Fruit fly (Drosophila melanogaster) whole organism, embryonic: ENCODE measurements around the gene CG43346.

Experiments
- Bdp1 ChIP-seq: fragments of 200-800 bp; sonication (Bioruptor generic); optimal IDR thresholded peaks from 3 replicates; lab custom pipeline; 2016; ENCODE audit warnings: missing biosample characterization, missing genetic modification characterization
- CG10209 ChIP-seq: fragments of 200-800 bp; sonication (Bioruptor generic); optimal IDR thresholded peaks from 3 replicates; lab custom pipeline; 2017; ENCODE audit warnings: missing biosample characterization, mild to moderate bottlenecking, missing genetic modification characterization, missing genetic modification reagents
- CG10565 ChIP-seq: fragments of 200-800 bp; sonication (Bioruptor generic); optimal IDR thresholded peaks from 3 replicates; lab custom pipeline; 2016; ENCODE audit warnings: missing biosample characterization, mild to moderate bottlenecking, missing genetic modification characterization
- CG10979 ChIP-seq: fragments of 200-800 bp; sonication (Bioruptor generic); optimal IDR thresholded peaks from 2 replicates; lab custom pipeline; 2018; ENCODE audit warnings: missing biosample characterization, mild to moderate bottlenecking, missing genetic modification characterization, moderate library complexity
- CG11093 ChIP-seq: fragments of 200-800 bp; sonication (Bioruptor generic); IDR thresholded peaks from 3 replicates; pipeline ENCODE4 v1.3.6; 2022; ENCODE audit warnings: missing biosample characterization, missing genetic modification characterization
- CG11696 ChIP-seq: fragments of 200-800 bp; sonication (Bioruptor generic); IDR thresholded peaks from 2 replicates; pipeline ENCODE4 v1.3.6; 2022; ENCODE audit warnings: missing biosample characterization, missing genetic modification characterization
- CG11723 ChIP-seq: fragments of 200-800 bp; sonication (Bioruptor generic); optimal IDR thresholded peaks from 2 replicates; lab custom pipeline; 2017; ENCODE audit warnings: missing biosample characterization, mild to moderate bottlenecking, missing genetic modification characterization
- CG12104 ChIP-seq: fragments of 200-800 bp; sonication (Bioruptor generic); optimal IDR thresholded peaks from 3 replicates; lab custom pipeline; 2016; ENCODE audit warnings: missing biosample characterization, missing genetic modification characterization
- CG14965 ChIP-seq: fragments of 200-800 bp; sonication (Bioruptor generic); optimal IDR thresholded peaks from 2 replicates; lab custom pipeline; 2016; ENCODE audit warnings: missing biosample characterization, missing genetic modification characterization, borderline replicate concordance
- CG15696 ChIP-seq: fragments of 200-800 bp; sonication (Bioruptor generic); optimal IDR thresholded peaks from 2 replicates; lab custom pipeline; 2019; ENCODE audit warnings: missing biosample characterization, mild to moderate bottlenecking, missing genetic modification characterization, moderate library complexity
- CG16813 ChIP-seq: fragments of 200-800 bp; sonication (Bioruptor generic); IDR thresholded peaks from 3 replicates; pipeline ENCODE4 v1.3.6; 2022; ENCODE audit warnings: missing biosample characterization, missing genetic modification characterization; ENCODE audit not compliant: partially characterized antibody
- CG2129 ChIP-seq: fragments of 200-800 bp; sonication (Bioruptor generic); IDR thresholded peaks from 2 replicates; pipeline ENCODE4 v1.3.6; 2022; ENCODE audit warnings: missing biosample characterization, missing genetic modification characterization; ENCODE audit not compliant: partially characterized antibody
- CG30403 ChIP-seq: fragments of 200-800 bp; sonication (Bioruptor generic); optimal IDR thresholded peaks from 3 replicates; lab custom pipeline; 2016; ENCODE audit warnings: missing biosample characterization, missing genetic modification characterization
- CG3163 ChIP-seq: fragments of 200-800 bp; sonication (Bioruptor generic); optimal IDR thresholded peaks from 3 replicates; lab custom pipeline; 2016; ENCODE audit warnings: missing biosample characterization, missing genetic modification characterization
- CG34224 ChIP-seq: fragments of 200-800 bp; sonication (Bioruptor generic); IDR thresholded peaks from 3 replicates; pipeline ENCODE4 v1.3.6; 2022; ENCODE audit warnings: missing biosample characterization, missing genetic modification characterization; ENCODE audit not compliant: partially characterized antibody
- CG6654 ChIP-seq: fragments of 200-800 bp; sonication (Bioruptor generic); optimal IDR thresholded peaks from 2 replicates; lab custom pipeline; 2017; ENCODE audit warnings: missing biosample characterization, mild to moderate bottlenecking, missing genetic modification characterization
- CG7271 ChIP-seq: fragments of 200-800 bp; sonication (Bioruptor generic); optimal IDR thresholded peaks from 2 replicates; lab custom pipeline; 2018; ENCODE audit warnings: missing biosample characterization, mild to moderate bottlenecking, missing genetic modification characterization, moderate library complexity
- CG7786 ChIP-seq: fragments of 200-800 bp; sonication (Bioruptor generic); optimal IDR thresholded peaks from 2 replicates; lab custom pipeline; 2016; ENCODE audit warnings: missing biosample characterization, missing genetic modification characterization
- D19A ChIP-seq: fragments of 200-800 bp; optimal IDR thresholded peaks from 3 replicates; lab custom pipeline; 2019; ENCODE audit warnings: missing biosample characterization, mild to moderate bottlenecking, missing genetic modification characterization, moderate library complexity
- D19B ChIP-seq: fragments of 200-800 bp; sonication (Bioruptor generic); optimal IDR thresholded peaks from 2 replicates; lab custom pipeline; 2017; ENCODE audit warnings: missing biosample characterization, mild to moderate bottlenecking, missing genetic modification characterization
- Dbx ChIP-seq: fragments of 200-800 bp; sonication (Bioruptor generic); IDR thresholded peaks from 3 replicates; pipeline ENCODE4 v1.3.6; 2022; ENCODE audit warnings: missing biosample characterization, missing genetic modification characterization
- Dek ChIP-seq: fragments of 200-800 bp; sonication (Bioruptor generic); optimal IDR thresholded peaks from 3 replicates; lab custom pipeline; 2019; ENCODE audit warnings: missing biosample characterization, mild to moderate bottlenecking, missing genetic modification characterization, moderate library complexity
- Fer3 ChIP-seq: fragments of 200-800 bp; sonication (Bioruptor generic); optimal IDR thresholded peaks from 2 replicates; lab custom pipeline; 2018; ENCODE audit warnings: missing biosample characterization, mild to moderate bottlenecking, missing genetic modification characterization, moderate library complexity
- H15 ChIP-seq: fragments of 200-800 bp; sonication (Bioruptor generic); IDR thresholded peaks from 3 replicates; pipeline ENCODE4 v1.3.6; 2022; ENCODE audit warnings: missing biosample characterization, missing genetic modification characterization
- HLHmδ ChIP-seq: fragments of 200-800 bp; sonication (Bioruptor generic); optimal IDR thresholded peaks from 2 replicates; lab custom pipeline; 2018; ENCODE audit warnings: missing biosample characterization, mild to moderate bottlenecking, missing genetic modification characterization, moderate library complexity
- MTF-1 ChIP-seq: fragments of 200-800 bp; sonication (Bioruptor generic); optimal IDR thresholded peaks from 2 replicates; lab custom pipeline; 2018; ENCODE audit warnings: missing biosample characterization, mild to moderate bottlenecking, missing genetic modification characterization, borderline replicate concordance
- Med ChIP-seq: fragments of 200-800 bp; sonication (Bioruptor generic); peaks from one replicate; lab custom pipeline; 2016; ENCODE audit warnings: missing biosample characterization, missing genetic modification characterization, mild to moderate bottlenecking, inconsistent platforms, moderate library complexity
- NK7.1 ChIP-seq: fragments of 200-800 bp; sonication (Bioruptor generic); optimal IDR thresholded peaks from 3 replicates; lab custom pipeline; 2016; ENCODE audit warnings: missing biosample characterization, missing genetic modification characterization
- Nf-YB ChIP-seq: fragments of 200-800 bp; sonication (Bioruptor generic); optimal IDR thresholded peaks from 3 replicates; lab custom pipeline; 2019; ENCODE audit warnings: missing biosample characterization, mild to moderate bottlenecking, missing genetic modification characterization, moderate library complexity
- Oaz ChIP-seq: fragments of 200-800 bp; sonication (Bioruptor generic); IDR thresholded peaks from 2 replicates; pipeline ENCODE4 v1.3.6; 2022; ENCODE audit warnings: missing biosample characterization, missing genetic modification characterization
- amos ChIP-seq: fragments of 200-800 bp; sonication (Bioruptor generic); IDR thresholded peaks from 2 replicates; pipeline ENCODE4 v1.3.6; 2022; ENCODE audit warnings: missing biosample characterization, missing genetic modification characterization; ENCODE audit not compliant: partially characterized antibody
- ara ChIP-seq: fragments of 200-800 bp; sonication (Bioruptor generic); IDR thresholded peaks from 2 replicates; pipeline ENCODE4 v1.3.6; 2022; ENCODE audit warnings: missing biosample characterization, missing genetic modification characterization
- da ChIP-seq: fragments of 200-800 bp; sonication (Bioruptor generic); optimal IDR thresholded peaks from 2 replicates; lab custom pipeline; 2016; ENCODE audit warnings: missing biosample characterization, missing genetic modification characterization
- dpn ChIP-seq, 2 experiments: fragments of 200-800 bp; sonication (Bioruptor generic); optimal IDR thresholded peaks; 3 replicates each; lab custom pipeline; 2016; ENCODE audit warnings: missing biosample characterization in 2 of 2, missing genetic modification characterization in 2 of 2
- ftz-f1 ChIP-seq: fragments of 200-800 bp; sonication (Bioruptor generic); optimal IDR thresholded peaks from 2 replicates; lab custom pipeline; 2016; ENCODE audit warnings: missing biosample characterization, missing genetic modification characterization
- fu2 ChIP-seq: fragments of 200-800 bp; sonication (Bioruptor generic); optimal IDR thresholded peaks from 2 replicates; lab custom pipeline; 2016; ENCODE audit warnings: missing biosample characterization, missing genetic modification characterization
- gro ChIP-seq: fragments of 200-800 bp; sonication (Bioruptor generic); optimal IDR thresholded peaks from 2 replicates; lab custom pipeline; 2016; ENCODE audit warnings: missing biosample characterization, missing genetic modification characterization
- gsb ChIP-seq: fragments of 200-800 bp; sonication (Bioruptor generic); IDR thresholded peaks from 2 replicates; pipeline ENCODE4 v1.3.6; 2022; ENCODE audit warnings: missing biosample characterization, missing genetic modification characterization
- h ChIP-seq: fragments of >200 bp; optimal IDR thresholded peaks from 2 replicates; lab custom pipeline; 2017
- hb ChIP-seq: fragments of 200-800 bp; sonication (Bioruptor generic); IDR thresholded peaks from 3 replicates; pipeline ENCODE4 v1.3.6; 2022; ENCODE audit warnings: missing biosample characterization, missing genetic modification characterization; ENCODE audit not compliant: partially characterized antibody
- knrl ChIP-seq: fragments of 200-800 bp; sonication (Bioruptor generic); IDR thresholded peaks from 3 replicates; pipeline ENCODE4 v1.3.6; 2022; ENCODE audit warnings: missing biosample characterization, missing genetic modification characterization; ENCODE audit not compliant: partially characterized antibody
- lbe ChIP-seq: fragments of 200-800 bp; sonication (Bioruptor generic); optimal IDR thresholded peaks from 2 replicates; lab custom pipeline; 2016; ENCODE audit warnings: missing biosample characterization, mild to moderate bottlenecking, missing genetic modification characterization
- nau ChIP-seq: fragments of 200-800 bp; sonication (Bioruptor generic); optimal IDR thresholded peaks from 3 replicates; lab custom pipeline; 2017; ENCODE audit warnings: missing biosample characterization, mild to moderate bottlenecking, missing genetic modification characterization, missing genetic modification reagents
- peb ChIP-seq: fragments of 200-800 bp; sonication (Bioruptor generic); IDR thresholded peaks from 2 replicates; pipeline ENCODE4 v1.3.6; 2022; ENCODE audit warnings: missing biosample characterization, missing genetic modification characterization
- pnt ChIP-seq: fragments of 200-800 bp; sonication (Bioruptor generic); optimal IDR thresholded peaks from 3 replicates; lab custom pipeline; 2016; ENCODE audit warnings: missing biosample characterization, missing genetic modification characterization
- scrt ChIP-seq: fragments of 200-800 bp; sonication (Bioruptor generic); optimal IDR thresholded peaks from 2 replicates; lab custom pipeline; 2018; ENCODE audit warnings: missing biosample characterization, mild to moderate bottlenecking, missing genetic modification characterization, moderate library complexity
- seq ChIP-seq: fragments of 200-800 bp; sonication (Bioruptor generic); IDR thresholded peaks from 2 replicates; pipeline ENCODE4 v1.3.6; 2022; ENCODE audit warnings: missing biosample characterization, missing genetic modification characterization
- slou ChIP-seq: fragments of 200-800 bp; sonication (Bioruptor generic); optimal IDR thresholded peaks from 3 replicates; lab custom pipeline; 2016; ENCODE audit warnings: missing biosample characterization, missing genetic modification characterization
- tna ChIP-seq: fragments of 200-800 bp; sonication (Bioruptor generic); IDR thresholded peaks from 2 replicates; pipeline ENCODE4 v1.3.6; 2022; ENCODE audit warnings: missing biosample characterization, missing genetic modification characterization; ENCODE audit not compliant: partially characterized antibody
- tup ChIP-seq: fragments of 200-800 bp; sonication (Bioruptor generic); optimal IDR thresholded peaks from 2 replicates; lab custom pipeline; 2016; ENCODE audit warnings: missing biosample characterization, mild to moderate bottlenecking, missing genetic modification characterization, moderate library complexity
- wdn ChIP-seq: fragments of 200-800 bp; sonication (Bioruptor generic); IDR thresholded peaks from 2 replicates; pipeline ENCODE4 v1.3.6; 2022; ENCODE audit warnings: missing biosample characterization, missing genetic modification characterization

The CG43346 gene

dm6 chr2L:21149053-21149452 lies 19.3 kb downstream of the CG43346 start (continued):
- no peak for TF ChIP-seq CG10565 (GFP tag; lab: Kevin White, UChicago)
- TF ChIP-seq fu2 = no peak
- peak; percentile 36 to 49 for TF ChIP-seq dpn (GFP tag; optimal IDR thresholded peaks at IDR 0.05; lab: Kevin White, UChicago)
- no peak for TF ChIP-seq tup (GFP tag; lab: Kevin White, UChicago)
- no peak for TF ChIP-seq ara (GFP tag; lab: Robert Waterston, UW)
- no peak for TF ChIP-seq lbe (GFP tag; lab: Kevin White, UChicago)
- no peak for TF ChIP-seq CG7271 (tag; lab: Kevin White, UChicago)
- peak; percentile 58 for TF ChIP-seq Med (GFP tag; lab: Kevin White, UChicago)
- peak; percentile 69; the same call in 2 of the 3 replicates for TF ChIP-seq hb (GFP tag; lab: Robert Waterston, UW)
- peak; percentile 34; the same call in 1 of the 2 replicates for TF ChIP-seq wdn (GFP tag; lab: Robert Waterston, UW)
- no peak for TF ChIP-seq da
- TF ChIP-seq CG34224 (GFP tag; lab: Robert Waterston, UW) = peak; percentile 80
- peak; percentile 45; the same call in 1 of the 3 replicates for TF ChIP-seq CG16813 (GFP tag; lab: Robert Waterston, UW)
- TF ChIP-seq h (lab: Kevin White, UChicago) = no peak
- TF ChIP-seq CG11093 = no peak
- no peak for TF ChIP-seq seq (GFP tag; lab: Robert Waterston, UW)
- no peak for TF ChIP-seq CG11723 (GFP tag; lab: Kevin White, UChicago)
- no peak for TF ChIP-seq NK7.1 (GFP tag; lab: Kevin White, UChicago)
- no peak for TF ChIP-seq CG2129
- no peak for TF ChIP-seq HLHmδ (GFP tag; lab: Kevin White, UChicago)
- peak; percentile 28 for TF ChIP-seq CG15696 (tag; lab: Kevin White, UChicago)
- TF ChIP-seq Bdp1 (GFP tag; lab: Kevin White, UChicago) = no peak
- peak; percentile 12 for TF ChIP-seq MTF-1 (GFP tag; lab: Kevin White, UChicago)
- peak; percentile 39 for TF ChIP-seq Fer3 (tag; lab: Kevin White, UChicago)
- peak; percentile 25 for TF ChIP-seq CG10209
- TF ChIP-seq Oaz (GFP tag; lab: Robert Waterston, UW) = no peak
- peak; percentile 74 for TF ChIP-seq amos (GFP tag; lab: Robert Waterston, UW)
- peak; percentile 52 for TF ChIP-seq D19A (tag; lab: Kevin White, UChicago)
- no peak for TF ChIP-seq CG3163
- peak; percentile 58 for TF ChIP-seq CG10979 (tag; lab: Kevin White, UChicago)
- TF ChIP-seq peb (GFP tag; lab: Robert Waterston, UW) = no peak
- TF ChIP-seq D19B (GFP tag; lab: Kevin White, UChicago) = no peak
- TF ChIP-seq CG6654 (GFP tag; lab: Kevin White, UChicago) = no peak
- TF ChIP-seq CG7786 (GFP tag; lab: Kevin White, UChicago) = no peak
- peak; percentile 55; the same call in 1 of the 3 replicates for TF ChIP-seq Dbx (GFP tag; lab: Robert Waterston, UW)
- TF ChIP-seq gsb (GFP tag; lab: Robert Waterston, UW) = no peak
- peak; percentile 56; the same call in 2 of the 3 replicates for TF ChIP-seq knrl (GFP tag; lab: Robert Waterston, UW)
- TF ChIP-seq slou (GFP tag; lab: Kevin White, UChicago) = peak; percentile 31
- TF ChIP-seq scrt (GFP tag; lab: Kevin White, UChicago) = peak; percentile 20
- no peak for TF ChIP-seq H15 (GFP tag; lab: Robert Waterston, UW)
- peak; percentile 32 for TF ChIP-seq Dek
- no peak for TF ChIP-seq CG14965 (GFP tag; lab: Kevin White, UChicago)
- no peak for TF ChIP-seq ftz-f1 (GFP tag; lab: Kevin White, UChicago)
- no peak for TF ChIP-seq gro
- peak; percentile 61 for TF ChIP-seq tna (GFP tag; lab: Robert Waterston, UW)
- no peak for TF ChIP-seq pnt (GFP tag; lab: Kevin White, UChicago)
- TF ChIP-seq nau = peak; percentile 41
- no peak for TF ChIP-seq CG12104 (GFP tag; lab: Kevin White, UChicago)
- peak; percentile 99 for TF ChIP-seq CG11696 (GFP tag; lab: Robert Waterston, UW)
- peak; percentile 50 for TF ChIP-seq CG30403 (GFP tag; lab: Kevin White, UChicago)
- peak; percentile 26 for TF ChIP-seq Nf-YB (GFP tag; lab: Kevin White, UChicago)
